Fruit fly (Drosophila melanogaster): ENCODE results near the gene CheA84a.

CheA84a gene

DNA sequence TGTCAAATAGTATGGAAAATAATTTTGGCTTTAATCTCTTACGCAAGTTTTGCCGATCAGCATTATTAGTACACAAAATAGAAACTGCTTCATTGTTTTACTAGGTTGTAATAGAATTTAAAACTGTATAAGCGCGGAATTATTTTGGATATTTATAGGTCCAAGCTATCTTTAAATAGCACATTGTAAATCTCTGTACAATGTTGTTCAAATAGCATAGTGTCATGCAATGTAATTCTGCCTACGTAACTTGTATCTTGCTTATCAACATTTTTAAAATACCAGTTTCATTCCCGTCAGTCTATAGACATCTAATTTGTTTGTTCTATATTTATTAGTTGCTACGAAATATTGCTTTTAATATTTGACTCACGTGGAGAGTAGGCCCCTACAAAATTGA is at the start of gene CheA84a:
Gene CheA84a, minus strand, starts transcription at position 101 of the 400 bp plus-strand sequence.
- TF ChIP-seq Crg-1 (GFP tag; optimal IDR thresholded peaks at IDR 0.05) (no peak), kay (GFP tag; ENCODE audit: borderline replicate concordance) (no peak), CG5204 (GFP tag; optimal IDR thresholded peaks at IDR 0.05) (no peak), CG33017 (tag; optimal IDR thresholded peaks at IDR 0.05) (no peak), CG11617 (GFP tag; optimal IDR thresholded peaks at IDR 0.05) (no peak), toe (GFP tag; optimal IDR thresholded peaks at IDR 0.05) (no peak), cnc (optimal IDR thresholded peaks at IDR 0.05) (no peak), cic (GFP tag; optimal IDR thresholded peaks at IDR 0.05) (no peak), bab1 (GFP tag; optimal IDR thresholded peaks at IDR 0.05) (no peak), CG1620 (GFP tag; optimal IDR thresholded peaks at IDR 0.05) (no peak), tj (GFP tag; optimal IDR thresholded peaks at IDR 0.05) (no peak)

DNA sequence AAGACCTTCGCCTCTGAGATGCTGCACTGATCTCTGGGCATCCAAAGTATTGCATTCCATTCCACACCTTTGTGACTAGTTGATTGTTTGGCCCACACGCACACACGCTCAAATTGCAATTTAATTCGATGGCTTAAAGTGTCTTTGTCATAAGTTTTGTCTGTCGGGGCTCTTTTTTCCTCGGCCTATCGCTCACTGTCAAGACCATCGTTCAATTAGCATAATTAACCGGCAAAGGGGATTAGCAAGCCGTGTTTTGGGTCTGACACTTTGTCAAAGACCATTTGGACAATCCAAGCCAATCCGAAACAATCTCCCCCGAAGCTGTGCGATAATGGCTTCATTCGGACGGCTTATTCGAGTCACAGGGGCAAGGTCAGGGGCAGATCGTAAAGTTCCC is 49.7 kb upstream of the CheA84a start:
- TF ChIP-seq CG11617 (GFP tag; optimal IDR thresholded peaks at IDR 0.05) (no peak), kay (GFP tag; ENCODE audit: borderline replicate concordance) (no peak), cic (GFP tag; optimal IDR thresholded peaks at IDR 0.05) (no peak), Clk (GFP tag; optimal IDR thresholded peaks at IDR 0.05) (no peak), Mnt (GFP tag; optimal IDR thresholded peaks at IDR 0.05) (no peak), CG7101 (tag; optimal IDR thresholded peaks at IDR 0.05) (no peak), CG14711 (tag; optimal IDR thresholded peaks at IDR 0.05) (no peak), Hr96 (GFP tag; optimal IDR thresholded peaks at IDR 0.05) (no peak), CG33017 (tag; optimal IDR thresholded peaks at IDR 0.05) (no peak), CG5204 (GFP tag; optimal IDR thresholded peaks at IDR 0.05) (no peak), toe (GFP tag; optimal IDR thresholded peaks at IDR 0.05) (no peak), bab1 (GFP tag; optimal IDR thresholded peaks at IDR 0.05) (no peak), CG12768 (GFP tag; optimal IDR thresholded peaks at IDR 0.05) (no peak), pad (GFP tag; optimal IDR thresholded peaks at IDR 0.05) (no peak), tj (GFP tag; optimal IDR thresholded peaks at IDR 0.05) (no peak), ovo (GFP tag; optimal IDR thresholded peaks at IDR 0.05) (no peak), CG7045 (GFP tag; optimal IDR thresholded peaks at IDR 0.05) (no peak), Crg-1 (GFP tag; optimal IDR thresholded peaks at IDR 0.05) (no peak), cnc (optimal IDR thresholded peaks at IDR 0.05) (no peak)

DNA sequence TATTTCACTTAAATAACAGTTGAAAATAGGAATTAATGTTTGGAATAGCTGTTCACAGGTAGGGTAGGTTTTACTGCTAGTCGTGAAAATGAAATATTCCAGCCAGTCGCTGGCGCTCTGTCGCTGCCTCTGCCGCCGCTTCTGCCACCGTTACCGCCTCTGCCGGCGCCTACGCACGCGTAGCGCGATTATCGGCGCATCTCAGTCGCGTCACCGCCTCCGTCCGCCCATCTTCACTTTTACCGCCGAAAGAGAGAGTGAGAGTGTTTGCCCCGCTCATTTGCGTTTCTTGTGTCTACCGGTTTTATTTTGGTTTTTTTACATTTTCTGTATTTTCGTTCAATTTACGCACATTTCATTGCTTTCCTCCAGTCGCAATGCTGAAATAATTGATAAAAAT is 46.9 kb upstream of the CheA84a start:
- TF ChIP-seq Mnt (GFP tag; optimal IDR thresholded peaks at IDR 0.05) (no peak), CG1620 (GFP tag; optimal IDR thresholded peaks at IDR 0.05) (no peak), tj (GFP tag; optimal IDR thresholded peaks at IDR 0.05) (no peak), CG14711 (tag; optimal IDR thresholded peaks at IDR 0.05) (no peak), CG12768 (GFP tag; optimal IDR thresholded peaks at IDR 0.05) (no peak), cic (GFP tag; optimal IDR thresholded peaks at IDR 0.05) (no peak), cnc (optimal IDR thresholded peaks at IDR 0.05) (no peak), CG7101 (tag; optimal IDR thresholded peaks at IDR 0.05) (no peak)

DNA sequence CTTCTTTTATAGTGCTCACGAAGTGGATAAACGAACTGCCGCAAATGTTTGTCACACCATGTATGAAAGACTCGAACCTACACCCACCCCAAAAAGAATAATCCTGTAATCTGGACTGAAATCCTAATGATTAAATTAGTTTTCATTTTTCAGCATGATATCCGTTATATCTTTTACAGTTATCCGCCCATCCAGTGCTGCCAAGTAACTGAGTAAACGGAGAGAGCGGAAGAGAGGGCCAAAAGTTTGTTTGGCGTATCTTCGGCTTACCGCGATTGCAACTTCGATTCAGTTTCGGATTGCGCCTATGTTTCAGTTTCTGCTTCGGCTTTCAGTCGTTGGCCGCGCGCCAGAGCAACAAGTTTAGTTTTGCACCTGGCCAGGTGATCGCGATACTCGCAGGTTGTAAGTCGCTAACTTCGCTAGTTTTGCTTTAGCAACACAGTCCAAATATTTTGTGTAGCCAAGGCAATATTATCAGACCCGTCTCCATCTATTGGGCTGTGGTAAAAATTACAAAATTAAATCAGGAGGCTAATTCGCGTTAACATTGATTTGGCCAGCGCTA is 45.6 kb upstream of the CheA84a start, which contains the start of gene mtg:
Gene mtg, plus strand, starts transcription at position 332 of the 568 bp plus-strand sequence.
- TF ChIP-seq toe (GFP tag; optimal IDR thresholded peaks at IDR 0.05) (no peak), cic (GFP tag; optimal IDR thresholded peaks at IDR 0.05) (no peak), CG11617 (GFP tag; optimal IDR thresholded peaks at IDR 0.05) (no peak)

DNA sequence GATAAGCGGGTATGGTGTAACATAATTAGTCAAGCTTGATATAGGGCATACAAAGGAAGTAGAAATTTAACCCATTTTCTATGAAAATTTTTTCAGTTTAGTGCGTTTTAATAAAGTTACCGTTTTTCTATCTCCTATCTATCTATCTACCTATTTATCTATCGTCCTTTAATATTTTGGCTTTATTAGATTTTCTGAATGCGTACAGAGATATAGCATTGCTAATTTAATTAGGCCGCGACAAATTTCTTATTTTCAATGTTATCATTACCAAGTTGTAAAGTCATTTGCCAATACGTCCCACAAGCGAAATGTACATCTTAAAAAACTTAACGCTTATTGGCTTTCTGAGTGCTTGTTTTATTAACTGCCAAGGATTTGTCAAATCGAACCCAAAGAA is 43.5 kb upstream of the CheA84a start, which contains the start of gene CG15864:
Gene CG15864, plus strand, starts transcription at position 301 of the 400 bp plus-strand sequence.
- TF ChIP-seq kay (GFP tag; ENCODE audit: borderline replicate concordance) (no peak), CG7101 (tag; optimal IDR thresholded peaks at IDR 0.05) (no peak), CG7045 (GFP tag; optimal IDR thresholded peaks at IDR 0.05) (no peak), tj (GFP tag; optimal IDR thresholded peaks at IDR 0.05) (no peak), CG14711 (tag; optimal IDR thresholded peaks at IDR 0.05) (no peak), toe (GFP tag; optimal IDR thresholded peaks at IDR 0.05) (no peak), Crg-1 (GFP tag; optimal IDR thresholded peaks at IDR 0.05) (no peak), cic (GFP tag; optimal IDR thresholded peaks at IDR 0.05) (no peak), CG11617 (GFP tag; optimal IDR thresholded peaks at IDR 0.05) (no peak), ovo (GFP tag; optimal IDR thresholded peaks at IDR 0.05) (no peak), CG12768 (GFP tag; optimal IDR thresholded peaks at IDR 0.05) (no peak), Hr96 (GFP tag; optimal IDR thresholded peaks at IDR 0.05) (no peak), Clk (GFP tag; optimal IDR thresholded peaks at IDR 0.05) (no peak), pad (GFP tag; optimal IDR thresholded peaks at IDR 0.05) (no peak), CG1620 (GFP tag; optimal IDR thresholded peaks at IDR 0.05) (no peak), CG5204 (GFP tag; optimal IDR thresholded peaks at IDR 0.05) (no peak), cnc (optimal IDR thresholded peaks at IDR 0.05) (no peak), bab1 (GFP tag; optimal IDR thresholded peaks at IDR 0.05) (no peak), CG33017 (tag; optimal IDR thresholded peaks at IDR 0.05) (no peak), Mnt (GFP tag; optimal IDR thresholded peaks at IDR 0.05) (no peak)

dm6 chr3R:8243720-8244119 is 39.1 kb upstream of the CheA84a start, which contains the start of the genes CG9636, CG18749 and CG33722:
Gene CG9636 (minus strand): TSS chr3R:8243792.
Gene CG18749 (plus strand): TSS chr3R:8244055.
Gene CG33722 (plus strand): TSS chr3R:8244055.
- TF ChIP-seq CG7045 (GFP tag; optimal IDR thresholded peaks at IDR 0.05), result peak; percentile 39
- TF ChIP-seq CG33017 (tag; optimal IDR thresholded peaks at IDR 0.05), result peak; percentile 57
- TF ChIP-seq pad (GFP tag; optimal IDR thresholded peaks at IDR 0.05), result peak; percentile 37
- TF ChIP-seq CG1620 (GFP tag; optimal IDR thresholded peaks at IDR 0.05), result peak; percentile 62
- TF ChIP-seq cnc (optimal IDR thresholded peaks at IDR 0.05), result peak; percentile 90 to 95
- TF ChIP-seq ovo (GFP tag; optimal IDR thresholded peaks at IDR 0.05), result peak; percentile 5
- TF ChIP-seq CG5204 (GFP tag; optimal IDR thresholded peaks at IDR 0.05), result peak; percentile 59
- peak; percentile 31 for TF ChIP-seq cic (GFP tag; optimal IDR thresholded peaks at IDR 0.05)
- peak; percentile 78 for TF ChIP-seq bab1 (GFP tag; optimal IDR thresholded peaks at IDR 0.05)
- peak; percentile 62 for TF ChIP-seq CG7101 (tag; optimal IDR thresholded peaks at IDR 0.05)
- TF ChIP-seq toe (GFP tag; optimal IDR thresholded peaks at IDR 0.05), result peak; percentile 83
- peak; percentile 75 for TF ChIP-seq CG11617 (GFP tag; optimal IDR thresholded peaks at IDR 0.05)
- peak; percentile 75 for TF ChIP-seq Mnt (GFP tag; optimal IDR thresholded peaks at IDR 0.05)
- peak; percentile 21 for TF ChIP-seq CG12768 (GFP tag; optimal IDR thresholded peaks at IDR 0.05)
- peak; percentile 70 for TF ChIP-seq Hr96 (GFP tag; optimal IDR thresholded peaks at IDR 0.05)
- TF ChIP-seq kay (GFP tag; ENCODE audit: borderline replicate concordance), result peak; percentile 96
- peak; percentile 38 for TF ChIP-seq Clk (GFP tag; optimal IDR thresholded peaks at IDR 0.05)
- TF ChIP-seq tj (GFP tag; optimal IDR thresholded peaks at IDR 0.05), result peak; percentile 53
- peak; percentile 53 for TF ChIP-seq Crg-1 (GFP tag; optimal IDR thresholded peaks at IDR 0.05)
- peak; percentile 78 for TF ChIP-seq CG14711 (tag; optimal IDR thresholded peaks at IDR 0.05)

Measured in whole organism, adult.